Worm (Caenorhabditis elegans) whole organism, young adult: ENCODE data around the gene sqv-4.

Experiments
- hmg-1.2 ChIP-seq: fragments of 200-800 bp; sonication (Bioruptor generic); IDR thresholded peaks from 2 replicates; pipeline ENCODE4 v1.3.6; 2022; ENCODE audit warnings: missing genetic modification reagents, missing genetic modification characterization, missing compliant biosample characterization
- hmg-20 ChIP-seq: fragments of 200-800 bp; sonication (Bioruptor generic); IDR thresholded peaks from 2 replicates; pipeline ENCODE4 v1.3.6; 2022; ENCODE audit warnings: missing genetic modification reagents, missing genetic modification characterization, missing compliant biosample characterization
- mes-4 ChIP-seq: sonication (generic microtip); optimal IDR thresholded peaks from 2 replicates; lab custom pipeline; 2016; ENCODE audit warnings: missing genotype, missing genetic modification characterization, missing compliant biosample characterization
- nhr-80 ChIP-seq: sonication (generic microtip); optimal IDR thresholded peaks from 2 replicates; lab custom pipeline; 2016; ENCODE audit warnings: missing genetic modification characterization, missing compliant biosample characterization
- unc-130 ChIP-seq: sonication (generic microtip); optimal IDR thresholded peaks from 2 replicates; lab custom pipeline; 2016; ENCODE audit warnings: missing genetic modification reagents, missing genetic modification characterization, missing compliant biosample characterization

ce11 chrV:10693749-10694148 is 32.5 kb upstream of the sqv-4 start:
- TF ChIP-seq unc-130 (GFP tag; lab: Kevin White, UChicago) (no peak), hmg-1.2 (GFP tag; lab: Robert Waterston, UW) (no peak), mes-4 (no peak), nhr-80 (tag; lab: Kevin White, UChicago) (peak; percentile 98), hmg-20 (GFP tag; lab: Robert Waterston, UW) (no peak)
